Worm (Caenorhabditis elegans): ENCODE data around the gene T05H4.3.

Gene T05H4.3

ce11 chrV:6433446-6434178 is 8.5 kb upstream of the T05H4.3 start, which contains the start of the genes gad-1 and erfa-1 (continued):
- TF ChIP-seq fkh-8 (tag; optimal IDR thresholded peaks at IDR 0.05): peak; percentile 44
- TF ChIP-seq grh-1 (GFP tag; IDR thresholded peaks at IDR 0.05): no peak
- no peak for TF ChIP-seq sptf-1 (tag; optimal IDR thresholded peaks at IDR 0.05)
- no peak for TF ChIP-seq ces-1 (GFP tag; optimal IDR thresholded peaks at IDR 0.05)
- no peak for TF ChIP-seq egl-13 (tag; optimal IDR thresholded peaks at IDR 0.05)
- peak; percentile 67 to 78 for TF ChIP-seq efl-1 (optimal IDR thresholded peaks at IDR 0.05)
- TF ChIP-seq efl-1 (GFP tag; optimal IDR thresholded peaks at IDR 0.05 in 1 of 2): peak; percentile 67 to 82
- peak; percentile 68 for TF ChIP-seq snu-23 (GFP tag; optimal IDR thresholded peaks at IDR 0.05)
- peak; percentile 6 for TF ChIP-seq nhr-90 (tag; optimal IDR thresholded peaks at IDR 0.05; ENCODE audit: poor library complexity)
- peak; percentile 69 for TF ChIP-seq lir-3 (tag; optimal IDR thresholded peaks at IDR 0.05; ENCODE audit: poor library complexity)
- TF ChIP-seq hlh-4 (tag; optimal IDR thresholded peaks at IDR 0.05): no peak
- no peak for TF ChIP-seq unc-62 (GFP tag; optimal IDR thresholded peaks at IDR 0.05)
- TF ChIP-seq fkh-4 (tag; optimal IDR thresholded peaks at IDR 0.05; ENCODE audit: borderline replicate concordance): no peak
- no peak for TF ChIP-seq nhr-237 (tag; optimal IDR thresholded peaks at IDR 0.05)
- no peak for TF ChIP-seq ceh-8 (GFP tag; optimal IDR thresholded peaks at IDR 0.05)
- peak in 1 of 6 experiments; percentile 36 for TF ChIP-seq elt-3 (tag; optimal IDR thresholded peaks at IDR 0.05)
- no peak for TF ChIP-seq mab-9 (GFP tag; IDR thresholded peaks at IDR 0.05)
- peak; percentile 69 for TF ChIP-seq lin-14 (GFP tag; optimal IDR thresholded peaks at IDR 0.05)
- no peak for TF ChIP-seq unc-98 (GFP tag; IDR thresholded peaks at IDR 0.05)
- no peak for TF ChIP-seq fos-1 (tag; optimal IDR thresholded peaks at IDR 0.05)
- peak; percentile 58 for TF ChIP-seq tbx-2 (tag; optimal IDR thresholded peaks at IDR 0.05)
- peak; percentile 36 for TF ChIP-seq swsn-7 (tag; optimal IDR thresholded peaks at IDR 0.05)
- no peak for TF ChIP-seq snpc-4 (tag; optimal IDR thresholded peaks at IDR 0.05)
- no peak for TF ChIP-seq pag-3 (tag; optimal IDR thresholded peaks at IDR 0.05; ENCODE audit: borderline replicate concordance, insufficient read depth)
- TF ChIP-seq lin-15B (tag; optimal IDR thresholded peaks at IDR 0.05): peak; percentile 89
- no peak for TF ChIP-seq nhr-12 (tag; optimal IDR thresholded peaks at IDR 0.05)
- peak; percentile 66 for TF ChIP-seq unc-130 (tag; optimal IDR thresholded peaks at IDR 0.05)
- no peak for TF ChIP-seq ama-1 (optimal IDR thresholded peaks at IDR 0.05)
- peak; percentile 30 for TF ChIP-seq lin-13 (GFP tag; optimal IDR thresholded peaks at IDR 0.05)
- TF ChIP-seq unc-86 (tag; optimal IDR thresholded peaks at IDR 0.05): peak; percentile 16
- TF ChIP-seq C04F5.9 (tag; optimal IDR thresholded peaks at IDR 0.05): no peak
- TF ChIP-seq nhr-84 (tag; optimal IDR thresholded peaks at IDR 0.05): no peak
- TF ChIP-seq elt-2 (tag; optimal IDR thresholded peaks at IDR 0.05): no peak
- TF ChIP-seq skn-1 (tag; optimal IDR thresholded peaks at IDR 0.05): peak; percentile 66
- TF ChIP-seq ets-5 (GFP tag; IDR thresholded peaks at IDR 0.05): no peak
- TF ChIP-seq dsc-1 (tag; optimal IDR thresholded peaks at IDR 0.05): no peak
- TF ChIP-seq nhr-77 (tag; optimal IDR thresholded peaks at IDR 0.05): no peak
- no peak for TF ChIP-seq Y116A8C.19 (tag; optimal IDR thresholded peaks at IDR 0.05; ENCODE audit: borderline replicate concordance)
- TF ChIP-seq ceh-63 (GFP tag; optimal IDR thresholded peaks at IDR 0.05): no peak
- TF ChIP-seq nhr-76 (tag; optimal IDR thresholded peaks at IDR 0.05): no peak
- TF ChIP-seq ztf-11 (tag; optimal IDR thresholded peaks at IDR 0.05): peak in 1 of 2 experiments; percentile 30
- no peak for TF ChIP-seq sup-37 (GFP tag; optimal IDR thresholded peaks at IDR 0.05)
- TF ChIP-seq irx-1 (tag; optimal IDR thresholded peaks at IDR 0.05): peak; percentile 29
- peak; percentile 72 for TF ChIP-seq nhr-71 (tag; optimal IDR thresholded peaks at IDR 0.05)
- TF ChIP-seq ztf-4 (tag; optimal IDR thresholded peaks at IDR 0.05): no peak
- TF ChIP-seq ceh-88 (GFP tag; IDR thresholded peaks at IDR 0.05): no peak
- peak; percentile 61 to 71 (median 62) for TF ChIP-seq dpl-1 (GFP tag; optimal IDR thresholded peaks at IDR 0.05)
- peak; percentile 76 for TF ChIP-seq ceh-90 (tag; optimal IDR thresholded peaks at IDR 0.05)
